Fruit fly (Drosophila melanogaster): ENCODE data around the gene CG5921.

- TF ChIP-seq CG4318 (GFP tag; optimal IDR thresholded peaks at IDR 0.05), result no peak
- TF ChIP-seq salr (GFP tag; optimal IDR thresholded peaks at IDR 0.05), result no peak
- no peak for TF ChIP-seq Ets21C (GFP tag; optimal IDR thresholded peaks at IDR 0.05)
- TF ChIP-seq CG8319 (GFP tag; optimal IDR thresholded peaks at IDR 0.05), result no peak
- TF ChIP-seq CG6163 (GFP tag; IDR thresholded peaks at IDR 0.05), result no peak
- TF ChIP-seq Gug (GFP tag; IDR thresholded peaks at IDR 0.05), result no peak
- no peak for TF ChIP-seq CG11294 (GFP tag; IDR thresholded peaks at IDR 0.05)
- TF ChIP-seq CG6792 (GFP tag; optimal IDR thresholded peaks at IDR 0.05), result no peak
- no peak for TF ChIP-seq Sox102F (GFP tag; optimal IDR thresholded peaks at IDR 0.05)
- TF ChIP-seq CG31627 (GFP tag; optimal IDR thresholded peaks at IDR 0.05), result no peak
- no peak for TF ChIP-seq lz (GFP tag; optimal IDR thresholded peaks at IDR 0.05)
- TF ChIP-seq pdm3 (GFP tag; optimal IDR thresholded peaks at IDR 0.05), result no peak
- TF ChIP-seq CG34406 (GFP tag; optimal IDR thresholded peaks at IDR 0.05), result no peak
Measured at dm6 chrX:6077686-6078085, 27.1 kb downstream of the CG5921 start, which contains the start of gene CG4666.
